Fruit fly (Drosophila melanogaster) whole organism, adult: ENCODE results near the gene CG34175.
A peak's percentile ranks its signal among the peaks of the same experiment; 100 is the strongest.

Source experiments
- CG11617 ChIP-seq: fragments of 200-800 bp; sonication (Bioruptor generic); optimal IDR thresholded peaks from 2 replicates; lab custom pipeline; 2017; ENCODE audit warnings: mild to moderate bottlenecking, missing biosample characterization, missing genetic modification reagents, missing genetic modification characterization
- CG12768 ChIP-seq: fragments of 200-800 bp; sonication (Bioruptor generic); optimal IDR thresholded peaks from 2 replicates; lab custom pipeline; 2017; ENCODE audit warnings: missing biosample characterization, missing genetic modification characterization, mild to moderate bottlenecking, moderate library complexity, missing genetic modification reagents
- CG14711 ChIP-seq: fragments of 200-800 bp; sonication (Bioruptor generic); optimal IDR thresholded peaks from 2 replicates; lab custom pipeline; 2018; ENCODE audit warnings: missing biosample characterization, mild to moderate bottlenecking, missing genetic modification characterization, moderate library complexity
- CG1620 ChIP-seq: fragments of 200-800 bp; sonication (Bioruptor generic); optimal IDR thresholded peaks from 2 replicates; lab custom pipeline; 2016; ENCODE audit warnings: missing biosample characterization, missing genetic modification characterization
- CG33017 ChIP-seq: fragments of 200-800 bp; sonication (Bioruptor generic); optimal IDR thresholded peaks from 2 replicates; lab custom pipeline; 2018; ENCODE audit warnings: missing biosample characterization, mild to moderate bottlenecking, missing genetic modification characterization, moderate library complexity
- CG5204 ChIP-seq: fragments of 200-800 bp; sonication (Bioruptor generic); optimal IDR thresholded peaks from 2 replicates; lab custom pipeline; 2016; ENCODE audit warnings: missing biosample characterization, missing genetic modification characterization
- CG7045 ChIP-seq: fragments of 200-800 bp; sonication (Bioruptor generic); optimal IDR thresholded peaks from 2 replicates; lab custom pipeline; 2017; ENCODE audit warnings: missing biosample characterization, mild to moderate bottlenecking, missing genetic modification characterization
- CG7101 ChIP-seq: fragments of 200-800 bp; sonication (Bioruptor generic); optimal IDR thresholded peaks from 2 replicates; lab custom pipeline; 2018; ENCODE audit warnings: missing biosample characterization, mild to moderate bottlenecking, missing genetic modification characterization, moderate library complexity
- Clk ChIP-seq: fragments of 200-800 bp; sonication (Bioruptor generic); optimal IDR thresholded peaks from 2 replicates; lab custom pipeline; 2017; ENCODE audit warnings: missing biosample characterization, missing genetic modification characterization
- Crg-1 ChIP-seq: fragments of 200-800 bp; sonication (Bioruptor generic); optimal IDR thresholded peaks from 2 replicates; lab custom pipeline; 2016; ENCODE audit warnings: missing biosample characterization, missing genetic modification characterization
- Hr96 ChIP-seq: fragments of 200-800 bp; sonication (Bioruptor generic); optimal IDR thresholded peaks from 2 replicates; lab custom pipeline; 2016; ENCODE audit warnings: missing biosample characterization, missing genetic modification characterization
- Mnt ChIP-seq: fragments of 200-800 bp; sonication (Bioruptor generic); optimal IDR thresholded peaks from 2 replicates; lab custom pipeline; 2016; ENCODE audit warnings: missing biosample characterization, mild to moderate bottlenecking, missing genetic modification characterization
- bab1 ChIP-seq: fragments of 200-800 bp; sonication (Bioruptor generic); optimal IDR thresholded peaks from 3 replicates; lab custom pipeline; 2019; ENCODE audit warnings: missing biosample characterization, mild to moderate bottlenecking, missing genetic modification characterization, moderate library complexity
- cic ChIP-seq: fragments of 200-800 bp; sonication (Bioruptor generic); optimal IDR thresholded peaks from 2 replicates; lab custom pipeline; 2017; ENCODE audit warnings: missing biosample characterization, mild to moderate bottlenecking, missing genetic modification characterization, moderate library complexity
- cnc ChIP-seq, 2 experiments: fragments of >200 bp; optimal IDR thresholded peaks; 2 replicates each; lab custom pipeline; 2017
- kay ChIP-seq: fragments of 200-800 bp; sonication (Bioruptor generic); peaks from one replicate; lab custom pipeline; 2016; ENCODE audit warnings: missing biosample characterization, missing genetic modification characterization, borderline replicate concordance
- ovo ChIP-seq: fragments of 200-800 bp; sonication (Bioruptor generic); optimal IDR thresholded peaks from 2 replicates; lab custom pipeline; 2016; ENCODE audit warnings: missing biosample characterization, missing genetic modification characterization
- pad ChIP-seq: fragments of 200-800 bp; sonication (Bioruptor generic); optimal IDR thresholded peaks from 3 replicates; lab custom pipeline; 2017; ENCODE audit warnings: missing biosample characterization, missing genetic modification characterization, mild to moderate bottlenecking, moderate library complexity, missing genetic modification reagents
- tj ChIP-seq: fragments of 200-800 bp; sonication (Bioruptor generic); optimal IDR thresholded peaks from 3 replicates; lab custom pipeline; 2017; ENCODE audit warnings: missing biosample characterization, mild to moderate bottlenecking, missing genetic modification characterization, moderate library complexity
- toe ChIP-seq: fragments of 200-800 bp; sonication (Bioruptor generic); optimal IDR thresholded peaks from 2 replicates; lab custom pipeline; 2016; ENCODE audit warnings: missing biosample characterization, missing genetic modification characterization

Gene CG34175

dm6 chr2L:3355791-3356190 is 42.0 kb upstream of the CG34175 start:
- TF ChIP-seq Hr96 (no peak), CG11617 (GFP tag; lab: Kevin White, UChicago) (no peak), CG1620 (GFP tag; lab: Kevin White, UChicago) (no peak), kay (GFP tag; lab: Kevin White, UChicago) (no peak), Crg-1 (GFP tag; lab: Kevin White, UChicago) (no peak), ovo (GFP tag; lab: Kevin White, UChicago) (no peak), CG7101 (no peak), toe (GFP tag; lab: Kevin White, UChicago) (no peak), pad (GFP tag; lab: Kevin White, UChicago) (no peak), CG12768 (GFP tag; lab: Kevin White, UChicago) (no peak), tj (no peak), CG14711 (no peak), Clk (no peak), CG5204 (GFP tag; lab: Kevin White, UChicago) (no peak)

DNA sequence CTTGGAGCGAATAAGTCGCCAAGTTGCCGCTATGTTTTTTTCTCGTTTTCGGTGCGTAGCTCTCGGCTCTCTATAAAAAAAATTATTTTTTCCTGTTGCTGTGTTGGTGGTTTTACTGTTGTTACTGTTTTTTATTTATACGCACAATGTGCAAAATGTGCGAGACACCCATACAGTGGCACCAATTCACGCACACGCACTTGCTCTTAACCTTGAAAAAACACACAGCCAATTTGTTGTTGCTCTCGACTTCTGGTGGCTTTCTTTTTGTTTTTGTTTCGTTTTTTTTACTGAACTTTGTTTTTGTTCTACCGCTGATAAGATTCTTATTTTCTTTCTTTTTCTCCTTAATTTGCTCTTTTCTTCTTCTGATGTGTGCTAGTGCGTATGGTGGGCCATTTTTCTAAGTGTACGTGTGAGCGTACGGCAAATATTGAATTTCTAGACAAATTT is 41.6 kb upstream of the CG34175 start:
- TF ChIP-seq tj: no peak
- TF ChIP-seq kay (GFP tag; lab: Kevin White, UChicago): peak; percentile 83

dm6 chr2L:3356790-3357696 is 40.8 kb upstream of the CG34175 start, which contains the start of gene CG8838:
TSS of gene CG8838 (plus strand) at chr2L:3357646.
- TF ChIP-seq kay (GFP tag; lab: Kevin White, UChicago): peak; percentile 54
- TF ChIP-seq CG11617 (GFP tag; lab: Kevin White, UChicago): no peak

dm6 chr2L:3361821-3362220 is 36.0 kb upstream of the CG34175 start:
- TF ChIP-seq toe (GFP tag; lab: Kevin White, UChicago) (no peak), CG7045 (GFP tag; lab: Kevin White, UChicago) (no peak), CG5204 (GFP tag; lab: Kevin White, UChicago) (no peak), kay (GFP tag; lab: Kevin White, UChicago) (peak; percentile 77)

DNA sequence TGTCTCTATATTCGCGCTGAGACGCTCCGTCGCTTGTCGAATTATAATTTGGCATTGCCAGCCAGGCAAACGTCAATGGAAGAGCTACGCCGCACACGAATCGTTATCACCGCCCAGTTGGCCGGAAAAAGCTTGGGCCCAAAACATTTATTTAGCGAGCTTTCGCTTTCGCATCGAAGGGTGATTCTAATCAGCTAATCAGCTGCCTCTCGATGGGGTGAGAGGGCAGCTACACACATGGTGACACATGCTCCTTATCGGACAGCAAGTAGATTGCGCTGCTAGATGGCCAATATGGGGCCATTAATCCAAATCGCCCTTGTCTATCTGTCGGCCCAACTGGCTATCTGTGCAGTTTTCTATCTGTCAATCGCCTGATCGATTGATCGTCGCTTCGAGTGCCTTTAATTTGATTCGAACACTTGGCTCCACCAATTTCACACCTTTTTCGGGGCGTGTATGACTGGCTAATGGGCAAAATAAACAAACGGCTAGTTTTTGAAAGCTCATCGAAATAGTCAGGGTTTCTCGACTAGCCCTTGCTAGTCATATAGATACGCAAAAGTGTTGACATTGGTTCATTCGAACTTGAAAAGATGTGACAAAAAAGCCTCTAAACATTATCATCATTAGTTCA is 31.7 kb upstream of the CG34175 start:
- no peak for TF ChIP-seq Clk
- no peak for TF ChIP-seq cnc (optimal IDR thresholded peaks at IDR 0.05; lab: Kevin White, UChicago)
- no peak for TF ChIP-seq CG33017 (tag; lab: Kevin White, UChicago)
- no peak for TF ChIP-seq toe (GFP tag; lab: Kevin White, UChicago)
- no peak for TF ChIP-seq CG7045 (GFP tag; lab: Kevin White, UChicago)
- TF ChIP-seq bab1 (GFP tag; lab: Kevin White, UChicago): no peak
- TF ChIP-seq Mnt: peak; percentile 74
- TF ChIP-seq ovo (GFP tag; lab: Kevin White, UChicago): no peak
- peak; percentile 90 for TF ChIP-seq cic (GFP tag; lab: Kevin White, UChicago)
- peak; percentile 37 for TF ChIP-seq tj
- TF ChIP-seq CG1620 (GFP tag; lab: Kevin White, UChicago): no peak
- no peak for TF ChIP-seq Crg-1 (GFP tag; lab: Kevin White, UChicago)
- no peak for TF ChIP-seq Hr96
- TF ChIP-seq CG5204 (GFP tag; lab: Kevin White, UChicago): no peak
- no peak for TF ChIP-seq pad (GFP tag; lab: Kevin White, UChicago)
- peak; percentile 53 for TF ChIP-seq CG12768 (GFP tag; lab: Kevin White, UChicago)
- TF ChIP-seq CG14711: no peak
- TF ChIP-seq CG7101: peak; percentile 6
- TF ChIP-seq kay (GFP tag; lab: Kevin White, UChicago): no peak
- TF ChIP-seq CG11617 (GFP tag; lab: Kevin White, UChicago): peak; percentile 20

- TF ChIP-seq cic (GFP tag; lab: Kevin White, UChicago) (no peak), kay (GFP tag; lab: Kevin White, UChicago) (peak; percentile 94)
Measured at dm6 chr2L:3368425-3368824, 29.4 kb upstream of the CG34175 start.

dm6 chr2L:3369083-3369653 is 28.7 kb upstream of the CG34175 start:
- peak; percentile 10 for TF ChIP-seq pad (GFP tag; lab: Kevin White, UChicago)
- TF ChIP-seq Hr96: no peak
- peak; percentile 5 for TF ChIP-seq bab1 (GFP tag; lab: Kevin White, UChicago)
- peak; percentile 84 for TF ChIP-seq kay (GFP tag; lab: Kevin White, UChicago)
- TF ChIP-seq CG7101: no peak
- peak; percentile 20 for TF ChIP-seq CG11617 (GFP tag; lab: Kevin White, UChicago)
- peak; percentile 58 for TF ChIP-seq Mnt
- peak; percentile 83 for TF ChIP-seq cic (GFP tag; lab: Kevin White, UChicago)
- no peak for TF ChIP-seq Crg-1 (GFP tag; lab: Kevin White, UChicago)
- TF ChIP-seq CG33017 (tag; lab: Kevin White, UChicago): peak; percentile 6
- peak; percentile 36 for TF ChIP-seq tj
- TF ChIP-seq Clk: no peak
- peak; percentile 14 for TF ChIP-seq CG12768 (GFP tag; lab: Kevin White, UChicago)
